Worm (Caenorhabditis elegans): ENCODE results near the gene crm-1.

- TF ChIP-seq flt-1 (GFP tag; IDR thresholded peaks at IDR 0.05) (no peak), ref-1 (GFP tag; conservative IDR thresholded peaks at IDR 0.05) (no peak), klf-2 (GFP tag; conservative IDR thresholded peaks at IDR 0.05) (no peak), ztf-23 (GFP tag; IDR thresholded peaks at IDR 0.05) (no peak), T22C8.4 (GFP tag; IDR thresholded peaks at IDR 0.05) (no peak), tab-1 (GFP tag; IDR thresholded peaks at IDR 0.05) (no peak), ztf-29 (GFP tag; IDR thresholded peaks at IDR 0.05) (no peak), med-1 (GFP tag; optimal IDR thresholded peaks at IDR 0.05; ENCODE audit: insufficient read depth) (no peak), cog-1 (tag; optimal IDR thresholded peaks at IDR 0.05) (no peak)
Measured at ce11 chrV:10281374-10281773, 50.5 kb downstream of the crm-1 start, which contains the start of gene lys-2.

All from whole organism, midembryonic.